Worm (Caenorhabditis elegans): ENCODE data around the gene C08F11.1.

ce11 chrIV:13574733-13575132, 48.9 kb upstream of the C08F11.1 start, which contains the start of gene srd-10:
- TF ChIP-seq swsn-7 (tag; optimal IDR thresholded peaks at IDR 0.05): no peak
- TF ChIP-seq lin-13 (GFP tag; optimal IDR thresholded peaks at IDR 0.05): no peak
- TF ChIP-seq ets-5 (GFP tag; IDR thresholded peaks at IDR 0.05): no peak
- no peak for TF ChIP-seq unc-130 (tag; optimal IDR thresholded peaks at IDR 0.05)
- TF ChIP-seq ceh-82 (tag; optimal IDR thresholded peaks at IDR 0.05): no peak
- TF ChIP-seq pag-3 (tag; optimal IDR thresholded peaks at IDR 0.05; ENCODE audit: borderline replicate concordance, insufficient read depth): no peak
- no peak for TF ChIP-seq fkh-10 (GFP tag; optimal IDR thresholded peaks at IDR 0.05)
- no peak for TF ChIP-seq aly-2 (tag; optimal IDR thresholded peaks at IDR 0.05)
- TF ChIP-seq ceh-88 (GFP tag; IDR thresholded peaks at IDR 0.05): no peak
- no peak for TF ChIP-seq lin-39 (tag; optimal IDR thresholded peaks at IDR 0.05)
- TF ChIP-seq ztf-4 (tag; optimal IDR thresholded peaks at IDR 0.05): no peak
- no peak for TF ChIP-seq unc-98 (GFP tag; IDR thresholded peaks at IDR 0.05)
- no peak for TF ChIP-seq C34B4.2 (tag; optimal IDR thresholded peaks at IDR 0.05)
